Fruit fly (Drosophila melanogaster): ENCODE measurements around the gene rho-5.

dm6 chr2L:10321612-10322011 lies 52.1 kb downstream of the rho-5 start:
- TF ChIP-seq dl (GFP tag; optimal IDR thresholded peaks at IDR 0.05; ENCODE audit: insufficient read depth in 1 of 2, partially characterized antibody in 2 of 2) (no peak), br (GFP tag; optimal IDR thresholded peaks at IDR 0.05) (no peak), Mio (GFP tag; optimal IDR thresholded peaks at IDR 0.05) (no peak), Rel (GFP tag; optimal IDR thresholded peaks at IDR 0.05) (peak; percentile 21), Rel (tag; optimal IDR thresholded peaks at IDR 0.05) (no peak)
